Fruit fly (Drosophila melanogaster) whole organism: Measurements from ENCODE around the gene CG43750.

Source experiments
- CG8478 ChIP-seq: fragments of >200 bp; optimal IDR thresholded peaks from 2 replicates; lab custom pipeline; 2018; ENCODE audit warnings: inconsistent platforms
- EcR ChIP-seq, 2 experiments: fragments of >200 bp; optimal IDR thresholded peaks; 2 replicates each; lab custom pipeline; 2017; ENCODE audit warnings: missing biosample characterization in 2 of 2, missing genetic modification characterization in 2 of 2, missing genetic modification reagents in 2 of 2
- pan ChIP-seq: fragments of >200 bp; optimal IDR thresholded peaks from 2 replicates; lab custom pipeline; 2017
- psq ChIP-seq: fragments of >200 bp; optimal IDR thresholded peaks from 2 replicates; lab custom pipeline; 2017
- usp ChIP-seq: fragments of >200 bp; optimal IDR thresholded peaks from 2 replicates; lab custom pipeline; 2017; ENCODE audit warnings: missing biosample characterization, missing genetic modification characterization, mixed read lengths

dm6 chr2L:2380805-2381204, 9.7 kb downstream of the CG43750 start, which contains the start of gene Eogt:
- TF ChIP-seq EcR (GFP tag; optimal IDR thresholded peaks at IDR 0.05; lab: Kevin White, UChicago) (no peak), psq (lab: Kevin White, UChicago) (no peak), CG8478 (lab: Kevin White, UChicago) (no peak), usp (no peak), pan (lab: Kevin White, UChicago) (no peak)
